Worm (Caenorhabditis elegans): ENCODE results near the gene zipt-3.

DNA sequence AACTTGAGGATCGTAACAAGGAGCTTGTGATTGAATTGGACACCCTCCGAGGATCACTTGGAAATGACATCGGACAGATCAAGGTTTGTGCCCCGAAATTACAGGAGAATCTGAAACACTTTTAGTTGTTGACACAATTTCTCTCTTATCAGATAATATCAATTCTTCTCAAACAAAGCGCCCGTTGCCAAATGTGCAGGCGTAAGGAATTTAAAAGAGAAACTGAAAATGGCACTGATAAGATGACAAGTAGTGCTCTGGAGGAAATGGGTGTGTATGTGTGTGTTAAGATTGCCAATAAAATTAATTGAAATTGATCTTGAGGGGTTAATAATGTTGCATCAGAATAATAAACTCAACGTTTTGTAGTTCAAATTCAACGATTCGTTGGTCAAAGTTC is 33.4 kb downstream of the zipt-3 start:
- no peak for TF ChIP-seq W03F9.2 (tag; optimal IDR thresholded peaks at IDR 0.05)
- TF ChIP-seq him-1 (tag; optimal IDR thresholded peaks at IDR 0.05) = no peak
- no peak for TF ChIP-seq dao-5 (tag; optimal IDR thresholded peaks at IDR 0.05)
